Worm (Caenorhabditis elegans): ENCODE measurements around the gene Y43E12A.3.

Gene Y43E12A.3

DNA sequence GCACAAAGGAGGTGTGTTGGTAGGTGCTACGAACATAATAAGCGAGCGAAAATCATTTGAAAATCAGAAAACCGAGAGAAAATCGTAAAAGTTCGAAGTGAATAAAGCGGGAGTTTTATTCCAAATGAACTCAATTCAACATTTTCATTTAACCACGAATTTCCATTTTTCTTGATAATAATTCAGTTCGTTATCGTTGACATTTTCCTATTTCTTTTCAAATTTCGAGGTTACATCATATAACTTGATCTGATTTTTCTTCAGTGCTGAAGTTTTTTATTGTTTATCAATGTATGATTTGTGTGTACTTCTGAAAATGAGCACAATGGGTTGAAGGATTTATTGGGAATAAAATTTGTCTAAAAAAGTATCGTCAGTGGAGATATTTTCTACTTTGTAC is 43.9 kb downstream of the Y43E12A.3 start (continued):
- TF ChIP-seq pqm-1 (tag; optimal IDR thresholded peaks at IDR 0.05) (peak; percentile 57), dmd-9 (GFP tag; IDR thresholded peaks at IDR 0.05) (no peak), F10B5.3 (tag; optimal IDR thresholded peaks at IDR 0.05) (no peak), dmd-8 (GFP tag; IDR thresholded peaks at IDR 0.05) (no peak), lin-1 (GFP tag; IDR thresholded peaks at IDR 0.05) (no peak), nhr-28 (tag; optimal IDR thresholded peaks at IDR 0.05) (peak; percentile 46), daf-12 (tag; optimal IDR thresholded peaks at IDR 0.05) (no peak), ztf-7 (tag; optimal IDR thresholded peaks at IDR 0.05) (peak; percentile 94), F49E8.2 (tag; optimal IDR thresholded peaks at IDR 0.05; ENCODE audit: borderline replicate concordance) (no peak), nhr-6 (tag; optimal IDR thresholded peaks at IDR 0.05) (no peak), nhr-102 (tag; optimal IDR thresholded peaks at IDR 0.05) (no peak), lin-39 (tag; optimal IDR thresholded peaks at IDR 0.05) (no peak), hlh-11 (tag; optimal IDR thresholded peaks at IDR 0.05) (peak; percentile 24), madf-5 (GFP tag; IDR thresholded peaks at IDR 0.05) (no peak), Y75B8A.6 (GFP tag; IDR thresholded peaks at IDR 0.05) (no peak)

DNA sequence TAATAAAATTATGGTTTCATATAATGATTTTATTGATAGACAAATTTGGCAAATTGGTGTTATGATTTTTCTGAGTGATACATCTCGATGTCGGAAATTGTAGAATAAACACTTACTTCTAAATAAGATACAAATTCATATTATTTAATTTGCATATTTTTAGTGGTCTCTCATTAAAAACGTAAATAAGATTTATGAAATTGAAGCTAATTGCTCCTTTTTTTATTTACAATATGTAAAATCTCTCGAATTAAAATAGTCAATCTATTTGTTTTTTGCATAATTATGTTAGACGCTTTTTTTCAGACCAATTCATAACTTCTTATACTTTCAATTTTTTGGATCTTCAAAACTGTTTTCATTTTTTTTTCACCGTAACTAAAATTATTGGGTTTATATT is 44.6 kb downstream of the Y43E12A.3 start, which contains the start of gene hrg-6:
TSS of gene hrg-6 (plus strand) at position 301 of the 400 bp plus-strand sequence.
- peak in 1 of 2 experiments; percentile 26 for TF ChIP-seq unc-62 (GFP tag; optimal IDR thresholded peaks at IDR 0.05 in 1 of 2)
- TF ChIP-seq unc-62 (tag; optimal IDR thresholded peaks at IDR 0.05): no peak
- no peak for TF ChIP-seq lin-15B (tag; optimal IDR thresholded peaks at IDR 0.05)

- TF ChIP-seq ceh-28 (tag; optimal IDR thresholded peaks at IDR 0.05) (no peak), lin-1 (GFP tag; IDR thresholded peaks at IDR 0.05) (no peak), skn-1 (tag; optimal IDR thresholded peaks at IDR 0.05) (no peak), attf-4 (tag; optimal IDR thresholded peaks at IDR 0.05) (no peak), ces-1 (GFP tag; optimal IDR thresholded peaks at IDR 0.05) (no peak), ctbp-1 (GFP tag; IDR thresholded peaks at IDR 0.05) (no peak), lin-38 (GFP tag; IDR thresholded peaks at IDR 0.05) (peak; percentile 62), ZK546.5 (tag; optimal IDR thresholded peaks at IDR 0.05) (no peak), nhr-48 (tag; optimal IDR thresholded peaks at IDR 0.05) (no peak), mxl-3 (GFP tag; optimal IDR thresholded peaks at IDR 0.05) (no peak), nhr-111 (GFP tag; optimal IDR thresholded peaks at IDR 0.05) (no peak), ceh-82 (tag; optimal IDR thresholded peaks at IDR 0.05) (no peak), aha-1 (tag) (no peak), D1046.2 (GFP tag; IDR thresholded peaks at IDR 0.05) (no peak), snpc-4 (tag; optimal IDR thresholded peaks at IDR 0.05) (no peak), nhr-10 (tag; optimal IDR thresholded peaks at IDR 0.05) (no peak), F44E2.7 (GFP tag; IDR thresholded peaks at IDR 0.05) (no peak), F26F4.8 (GFP tag; conservative IDR thresholded peaks at IDR 0.05) (no peak), mes-2 (tag; optimal IDR thresholded peaks at IDR 0.05; ENCODE audit: poor library complexity, severe bottlenecking) (peak; percentile 58), aly-2 (tag; optimal IDR thresholded peaks at IDR 0.05) (no peak), pqm-1 (tag; optimal IDR thresholded peaks at IDR 0.05) (peak; percentile 20), spr-1 (tag; optimal IDR thresholded peaks at IDR 0.05) (peak; percentile 20), arid-1 (GFP tag; conservative IDR thresholded peaks at IDR 0.05) (no peak), F10B5.3 (tag; optimal IDR thresholded peaks at IDR 0.05) (no peak), nhr-42 (GFP tag; IDR thresholded peaks at IDR 0.05) (no peak), pha-4 (GFP tag; IDR thresholded peaks at IDR 0.05) (no peak), pha-4 (tag; optimal IDR thresholded peaks at IDR 0.05) (peak; percentile 87), Y75B8A.6 (GFP tag; IDR thresholded peaks at IDR 0.05) (no peak), nhr-11 (tag; optimal IDR thresholded peaks at IDR 0.05) (peak; percentile 60), mxl-2 (GFP tag; conservative IDR thresholded peaks at IDR 0.05) (no peak), lim-7 (GFP tag; IDR thresholded peaks at IDR 0.05) (no peak), nhr-28 (tag; optimal IDR thresholded peaks at IDR 0.05) (peak; percentile 71), F37D6.2 (tag; optimal IDR thresholded peaks at IDR 0.05) (peak; percentile 6), ceh-44 (GFP tag; IDR thresholded peaks at IDR 0.05) (no peak), nhr-102 (tag; optimal IDR thresholded peaks at IDR 0.05) (peak; percentile 6), mdl-1 (tag; optimal IDR thresholded peaks at IDR 0.05) (peak in 1 of 2 experiments; percentile 46), ceh-62 (tag; optimal IDR thresholded peaks at IDR 0.05) (no peak), ceh-32 (tag; optimal IDR thresholded peaks at IDR 0.05; ENCODE audit: poor library complexity) (no peak)
Observed at ce11 chrIV:11036222-11036621, 48.5 kb downstream of the Y43E12A.3 start, which contains the start of gene fkb-1. Gene fkb-1, plus strand, starts transcription at chrIV:11036582.
